Fruit fly (Drosophila melanogaster) whole organism, larva: ENCODE measurements around the gene CG12375.

ENCODE experiments used
- noc ChIP-seq: fragments of 200-800 bp; sonication (Bioruptor generic); optimal IDR thresholded peaks from 3 replicates; lab custom pipeline; 2019; ENCODE audit warnings: missing biosample characterization, mild to moderate bottlenecking, missing genetic modification characterization, moderate library complexity

Gene CG12375

DNA sequence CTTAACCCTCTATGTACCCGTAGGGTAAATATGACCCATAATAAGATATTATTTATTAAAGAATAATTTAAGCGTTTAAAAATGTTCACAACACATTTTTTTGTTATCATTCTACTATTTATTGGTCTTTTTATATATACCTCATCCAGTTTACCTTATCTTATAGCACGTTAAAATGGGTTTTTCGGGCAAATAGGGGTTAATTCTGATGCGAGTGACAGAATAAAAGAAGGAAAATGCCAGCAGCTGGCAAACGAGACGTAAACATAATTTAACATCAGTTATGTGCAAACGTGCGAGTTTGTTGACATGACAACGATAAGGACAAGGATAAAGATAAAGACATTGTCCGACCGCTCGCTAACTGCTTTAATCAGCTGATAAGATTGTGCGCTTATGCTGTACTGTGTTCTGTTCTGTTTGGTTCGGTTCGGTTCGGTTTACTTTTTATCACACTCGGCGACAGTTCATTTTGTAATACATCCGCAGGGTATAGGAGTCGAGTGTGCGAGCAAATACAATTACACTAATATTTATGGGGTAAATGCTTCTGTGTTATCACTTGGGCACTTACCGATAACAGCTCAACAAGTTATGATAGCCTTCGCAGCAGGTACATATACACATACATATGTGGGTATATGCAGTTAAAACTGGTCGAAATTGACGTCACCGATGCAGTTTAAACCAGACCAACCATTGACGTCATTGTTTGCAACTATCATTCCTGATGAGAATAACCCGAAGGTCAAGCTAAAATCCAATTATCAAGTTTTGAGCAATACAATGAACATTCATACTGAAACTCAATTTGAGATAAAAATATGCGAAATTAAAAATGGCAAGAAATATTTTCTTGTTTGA lies 26.0 kb downstream of the CG12375 start:
- TF ChIP-seq noc, result peak; percentile 64

DNA sequence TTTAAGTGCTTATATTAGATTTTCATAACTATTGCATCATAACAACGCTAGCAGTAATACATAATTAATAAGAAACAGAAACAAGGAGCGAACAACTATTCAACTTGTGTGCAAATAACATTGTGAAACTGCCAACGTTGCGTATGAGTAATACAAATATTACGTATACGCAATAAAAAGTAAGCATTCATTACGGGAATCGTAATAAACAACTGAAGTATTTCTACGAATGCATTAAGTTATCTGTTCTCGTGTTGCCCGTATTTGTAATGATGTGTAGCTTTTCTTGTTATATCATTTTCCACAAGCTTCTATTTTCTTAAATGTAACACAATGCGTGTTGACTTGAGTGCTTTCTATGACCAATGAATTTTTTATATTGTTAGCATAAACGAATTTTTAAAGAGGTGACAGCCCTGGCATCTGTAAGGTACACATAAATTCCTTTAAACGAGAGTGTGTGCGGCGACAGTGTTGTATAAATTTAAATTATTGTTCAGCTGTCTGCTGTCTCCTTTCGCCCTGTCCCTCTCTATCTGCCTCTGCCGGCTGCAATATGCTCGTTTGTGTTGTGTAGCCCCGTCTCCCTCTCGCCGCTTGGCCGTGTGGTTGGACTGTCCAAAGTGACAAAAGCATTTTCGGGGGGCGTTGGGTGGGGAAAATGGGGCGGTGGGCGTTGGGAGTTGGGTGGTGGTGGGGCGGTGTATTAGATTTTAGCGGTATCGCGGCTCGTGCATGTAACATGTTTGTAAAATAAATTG lies 26.9 kb downstream of the CG12375 start:
- no peak for TF ChIP-seq noc

dm6 chr2L:8099050-8099449 lies 27.6 kb downstream of the CG12375 start:
- no peak for TF ChIP-seq noc

DNA sequence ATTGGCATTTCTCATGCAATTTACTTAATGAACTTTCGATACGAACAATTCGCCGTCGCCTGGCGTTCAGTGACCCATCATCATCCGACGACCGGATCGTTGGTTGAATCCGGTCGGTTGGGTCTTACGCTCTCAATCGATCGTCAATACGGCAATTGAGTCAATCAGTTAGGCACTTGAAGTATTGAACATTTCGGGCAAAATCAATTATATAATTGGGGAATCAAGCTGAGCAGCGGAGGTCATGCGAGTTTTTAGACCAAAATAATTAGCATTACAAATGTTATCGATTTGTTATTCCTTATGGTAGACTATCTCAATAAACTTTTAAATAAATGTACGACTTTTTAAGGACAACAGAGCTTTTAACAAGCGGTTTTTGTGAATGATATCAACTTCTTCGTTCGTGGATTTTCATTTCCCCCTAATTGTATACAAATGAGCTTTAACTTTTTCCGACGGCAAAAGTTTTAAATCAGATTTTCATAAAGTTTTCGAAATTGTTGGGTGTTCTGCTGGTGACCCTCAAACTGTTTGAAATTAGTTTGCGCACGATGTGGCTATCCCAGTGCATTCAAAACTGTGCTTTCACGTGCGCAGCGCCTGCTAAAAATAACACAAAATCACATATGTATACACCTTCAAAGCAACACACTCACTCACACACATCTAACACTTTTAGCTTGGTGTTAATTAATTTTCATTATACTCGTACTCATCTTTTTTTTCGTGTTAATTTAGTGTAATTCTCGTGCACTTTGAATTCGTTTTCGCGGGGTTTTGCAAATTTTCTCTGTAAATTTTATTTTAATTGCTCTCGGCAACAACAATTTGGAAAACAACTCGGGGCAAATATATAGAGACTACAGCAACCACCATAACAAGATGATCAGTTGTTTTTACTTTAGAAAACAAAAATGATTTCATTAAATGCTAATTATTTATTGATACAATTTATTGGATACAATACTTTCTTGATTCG lies 28.4 kb downstream of the CG12375 start:
- TF ChIP-seq noc, result no peak

DNA sequence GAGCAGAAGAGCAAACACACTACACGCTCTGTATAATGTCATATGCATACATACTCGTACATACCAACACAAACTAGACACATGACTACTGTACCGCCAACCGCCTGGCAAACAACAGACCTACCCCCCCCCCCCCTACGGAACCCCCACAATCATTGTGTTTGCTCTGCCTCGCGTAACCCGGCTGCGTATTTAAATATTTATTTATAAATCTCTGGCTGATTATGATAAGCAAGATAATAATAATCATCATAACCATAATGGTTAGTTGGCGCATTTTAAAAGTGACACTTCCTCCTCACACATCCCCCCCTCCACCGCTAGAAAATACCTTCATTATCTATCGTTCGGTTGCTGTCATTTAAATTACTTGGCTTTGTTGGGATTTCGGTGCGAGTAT lies 29.2 kb downstream of the CG12375 start:
- TF ChIP-seq noc, result peak; percentile 84

DNA sequence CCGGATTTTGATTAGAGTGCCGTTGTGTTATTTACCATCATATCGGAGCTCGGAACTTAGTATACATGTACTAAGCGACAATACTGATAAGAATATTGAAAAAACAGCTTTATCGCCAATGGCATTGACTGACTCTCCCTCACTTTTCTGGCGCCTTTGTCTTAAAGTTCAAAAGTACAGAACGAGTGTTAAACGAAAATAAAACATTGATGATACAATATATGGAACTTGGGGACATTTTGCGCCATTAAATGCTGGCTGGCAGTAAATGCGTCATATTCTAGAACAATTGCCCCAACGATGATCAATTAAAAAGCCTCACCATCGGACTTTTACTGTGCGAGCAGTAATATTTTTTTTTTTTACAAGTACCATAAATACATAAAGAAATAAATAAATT lies 31.5 kb downstream of the CG12375 start:
- TF ChIP-seq noc, result no peak

dm6 chr2L:8094058-8094825 lies 32.4 kb downstream of the CG12375 start:
- no peak for TF ChIP-seq noc

dm6 chr2L:8093182-8093941 lies 33.3 kb downstream of the CG12375 start:
- TF ChIP-seq noc, result no peak

dm6 chr2L:8091908-8092307 lies 34.8 kb downstream of the CG12375 start:
- TF ChIP-seq noc, result no peak

- no peak for TF ChIP-seq noc
Observed at dm6 chr2L:8091429-8091828, 35.3 kb downstream of the CG12375 start.

DNA sequence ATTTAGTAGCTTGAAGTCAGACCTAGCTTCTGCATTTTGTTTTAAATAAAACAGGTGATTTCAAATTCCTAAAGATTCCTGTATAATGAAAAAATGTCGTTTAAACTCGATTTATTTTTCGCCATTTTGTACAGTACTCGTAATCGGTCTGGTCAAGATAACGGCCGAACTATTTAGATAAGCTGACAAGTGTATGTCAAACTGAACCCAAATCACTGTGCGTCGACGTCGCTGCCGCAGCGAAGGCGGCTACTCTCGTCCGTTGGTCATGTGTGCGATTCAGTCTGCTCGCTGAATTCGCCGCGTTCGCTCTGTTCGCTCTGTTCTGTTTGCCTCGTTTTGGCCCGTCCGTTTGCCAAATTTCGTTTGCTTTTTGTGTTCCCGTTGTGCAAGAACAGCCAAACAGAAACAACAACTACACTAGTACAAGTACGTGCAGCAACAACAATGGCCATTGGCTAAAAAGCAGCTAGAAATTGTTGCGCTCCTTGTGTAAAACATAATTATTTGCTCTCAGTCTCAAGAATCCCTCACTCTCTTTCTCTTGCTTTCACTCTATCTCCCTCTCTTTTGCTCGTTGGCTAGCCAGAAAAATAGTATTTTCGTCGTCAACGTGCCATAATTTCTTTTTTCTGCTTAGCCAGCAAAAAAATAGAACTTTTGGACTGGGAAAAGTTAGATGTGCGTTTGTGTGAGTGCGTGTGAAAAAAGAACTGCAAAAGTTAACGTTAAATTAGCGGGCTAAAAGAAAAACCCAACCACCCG lies 38.5 kb downstream of the CG12375 start:
- peak; percentile 72 for TF ChIP-seq noc

dm6 chr2L:8087468-8087789 lies 39.3 kb downstream of the CG12375 start:
- TF ChIP-seq noc, result no peak

dm6 chr2L:8086736-8087467 lies 39.8 kb downstream of the CG12375 start:
- peak; percentile 89 for TF ChIP-seq noc
